Worm (Caenorhabditis elegans) whole organism, L2 larva: ENCODE results near the gene C46G7.5.

Experiments used
- dmd-4 ChIP-seq: sonication (generic microtip); optimal IDR thresholded peaks from 2 replicates; lab custom pipeline; 2017; ENCODE audit warnings: missing biosample characterization, missing genetic modification characterization
- lsy-2 ChIP-seq, 2 experiments: fragments of 150-350 bp in 1 of 2; sonication (generic microtip) in 1 of 2; optimal IDR thresholded peaks; 2 replicates each; lab custom pipeline; 2014 to 2017; ENCODE audit warnings: missing biosample characterization in 2 of 2, missing genetic modification characterization in 2 of 2
- mab-5 ChIP-seq: fragments of 150-350 bp; optimal IDR thresholded peaks from 2 replicates; lab custom pipeline; 2014; ENCODE audit warnings: missing biosample characterization, missing genetic modification characterization
- nhr-25 ChIP-seq: fragments of 150-350 bp; sonication (generic microtip); optimal IDR thresholded peaks from 3 replicates; lab custom pipeline; 2014; ENCODE audit warnings: missing biosample characterization, missing genetic modification characterization

- TF ChIP-seq mab-5 (tag; lab: Kevin White, UChicago) (no peak), nhr-25 (tag; lab: Kevin White, UChicago) (no peak), lsy-2 (tag; optimal IDR thresholded peaks at IDR 0.05; lab: Kevin White, UChicago) (no peak), dmd-4 (tag; lab: Kevin White, UChicago) (no peak)
These were observed 1.2 kb downstream of the C46G7.5 start for ce11 chrIV:6010274-6010673.
